Fruit fly (Drosophila melanogaster) whole organism, embryonic: ENCODE measurements around the gene CG15498.
A peak's percentile ranks its signal among the peaks of the same experiment; 100 is the strongest.

Experiments used
- Blimp-1 ChIP-seq: fragments of 200-800 bp; sonication (Bioruptor generic); optimal IDR thresholded peaks from 3 replicates; lab custom pipeline; 2018; ENCODE audit warnings: missing biosample characterization, missing genetic modification characterization, mild to moderate bottlenecking, moderate library complexity, missing genetic modification reagents
- CG10267 ChIP-seq: fragments of 200-800 bp; sonication (Bioruptor generic); optimal IDR thresholded peaks from 2 replicates; lab custom pipeline; 2018; ENCODE audit warnings: missing biosample characterization, mild to moderate bottlenecking, missing genetic modification characterization, moderate library complexity
- CG10565 ChIP-seq: fragments of 200-800 bp; sonication (Bioruptor generic); optimal IDR thresholded peaks from 3 replicates; lab custom pipeline; 2016; ENCODE audit warnings: missing biosample characterization, mild to moderate bottlenecking, missing genetic modification characterization
- CG10959 ChIP-seq: fragments of 200-800 bp; sonication (Bioruptor generic); IDR thresholded peaks from 2 replicates; pipeline ENCODE4 v1.3.6; 2022; ENCODE audit warnings: missing biosample characterization, missing genetic modification characterization
- CG11247 ChIP-seq: fragments of 200-800 bp; sonication (Bioruptor generic); IDR thresholded peaks from 2 replicates; pipeline ENCODE4 v1.3.6; 2022; ENCODE audit warnings: missing biosample characterization, missing genetic modification characterization
- CG11504 ChIP-seq: fragments of 200-800 bp; sonication (Bioruptor generic); optimal IDR thresholded peaks from 3 replicates; lab custom pipeline; 2019; ENCODE audit warnings: missing biosample characterization, mild to moderate bottlenecking, missing genetic modification characterization, moderate library complexity
- CG13296 ChIP-seq: fragments of 200-800 bp; sonication (Bioruptor generic); optimal IDR thresholded peaks from 3 replicates; lab custom pipeline; 2018; ENCODE audit warnings: missing biosample characterization, mild to moderate bottlenecking, missing genetic modification characterization
- CG14860 ChIP-seq: fragments of 200-800 bp; sonication (Bioruptor generic); IDR thresholded peaks from 3 replicates; pipeline ENCODE4 v1.3.6; 2022; ENCODE audit warnings: missing biosample characterization, missing genetic modification characterization; ENCODE audit not compliant: partially characterized antibody
- CG18476 ChIP-seq: fragments of 200-800 bp; sonication (Bioruptor generic); optimal IDR thresholded peaks from 2 replicates; lab custom pipeline; 2016; ENCODE audit warnings: missing biosample characterization, mild to moderate bottlenecking, missing genetic modification characterization
- CG18764 ChIP-seq: fragments of 200-800 bp; sonication (Bioruptor generic); optimal IDR thresholded peaks from 3 replicates; lab custom pipeline; 2016; ENCODE audit warnings: missing biosample characterization, missing genetic modification characterization
- CG34422 ChIP-seq: fragments of 200-800 bp; sonication (Bioruptor generic); IDR thresholded peaks from 3 replicates; pipeline ENCODE4 v1.3.6; 2022; ENCODE audit warnings: missing biosample characterization, missing genetic modification characterization
- CG4282 ChIP-seq: fragments of 200-800 bp; sonication (Bioruptor generic); optimal IDR thresholded peaks from 2 replicates; lab custom pipeline; 2016; ENCODE audit warnings: missing biosample characterization, missing genetic modification characterization
- CG7271 ChIP-seq: fragments of 200-800 bp; sonication (Bioruptor generic); optimal IDR thresholded peaks from 2 replicates; lab custom pipeline; 2018; ENCODE audit warnings: missing biosample characterization, mild to moderate bottlenecking, missing genetic modification characterization, moderate library complexity
- CG9609 ChIP-seq: fragments of 200-800 bp; sonication (Bioruptor generic); optimal IDR thresholded peaks from 3 replicates; lab custom pipeline; 2016; ENCODE audit warnings: missing biosample characterization, missing genetic modification characterization
- CG9797 ChIP-seq: fragments of 200-800 bp; sonication (Bioruptor generic); optimal IDR thresholded peaks from 3 replicates; lab custom pipeline; 2018; ENCODE audit warnings: missing biosample characterization, mild to moderate bottlenecking, missing genetic modification characterization
- D19A ChIP-seq: fragments of 200-800 bp; optimal IDR thresholded peaks from 3 replicates; lab custom pipeline; 2019; ENCODE audit warnings: missing biosample characterization, mild to moderate bottlenecking, missing genetic modification characterization, moderate library complexity
- Fer1 ChIP-seq: fragments of 200-800 bp; sonication (Bioruptor generic); optimal IDR thresholded peaks from 2 replicates; lab custom pipeline; 2017; ENCODE audit warnings: missing biosample characterization, mild to moderate bottlenecking, missing genetic modification characterization
- Hr78 ChIP-seq, 2 experiments: fragments of 200-800 bp in 1 of 2; fragments of >200 bp in 1 of 2; sonication (Bioruptor generic) in 1 of 2; optimal IDR thresholded peaks; 2 replicates each; lab custom pipeline; 2017 to 2019; ENCODE audit warnings: missing biosample characterization in 2 of 2, missing genetic modification characterization in 2 of 2, mild to moderate bottlenecking in 1 of 2, moderate library complexity in 1 of 2
- Hsf ChIP-seq: fragments of 200-800 bp; sonication (Bioruptor generic); optimal IDR thresholded peaks from 3 replicates; lab custom pipeline; 2016; ENCODE audit warnings: missing biosample characterization, missing genetic modification characterization
- Kr ChIP-seq: fragments of 200-800 bp; sonication (Bioruptor generic); optimal IDR thresholded peaks from 2 replicates; lab custom pipeline; 2017; ENCODE audit warnings: missing biosample characterization, mild to moderate bottlenecking, missing genetic modification characterization
- Myb ChIP-seq: fragments of 200-800 bp; sonication (Bioruptor generic); optimal IDR thresholded peaks from 2 replicates; lab custom pipeline; 2016; ENCODE audit warnings: missing biosample characterization, missing genetic modification characterization
- NFAT ChIP-seq: fragments of 200-800 bp; sonication (Bioruptor generic); IDR thresholded peaks from 2 replicates; pipeline ENCODE4 v1.3.6; 2022; ENCODE audit warnings: missing biosample characterization, missing genetic modification characterization
- NK7.1 ChIP-seq: fragments of 200-800 bp; sonication (Bioruptor generic); optimal IDR thresholded peaks from 3 replicates; lab custom pipeline; 2016; ENCODE audit warnings: missing biosample characterization, missing genetic modification characterization
- Six4 ChIP-seq: fragments of 200-800 bp; sonication (Bioruptor generic); optimal IDR thresholded peaks from 2 replicates; lab custom pipeline; 2016; ENCODE audit warnings: missing biosample characterization, missing genetic modification characterization
- TFAM ChIP-seq: fragments of 200-800 bp; sonication (Bioruptor generic); optimal IDR thresholded peaks from 2 replicates; lab custom pipeline; 2017; ENCODE audit warnings: missing biosample characterization, missing genetic modification characterization, inconsistent platforms
- Usf ChIP-seq: fragments of 200-800 bp; sonication (Bioruptor generic); optimal IDR thresholded peaks from 2 replicates; lab custom pipeline; 2017; ENCODE audit warnings: missing genotype, missing biosample characterization, missing genetic modification characterization
- ap ChIP-seq: fragments of 200-800 bp; sonication (Bioruptor generic); IDR thresholded peaks from 2 replicates; pipeline ENCODE4 v1.3.6; 2022; ENCODE audit warnings: missing biosample characterization, missing genetic modification characterization
- bab2 ChIP-seq: fragments of 200-800 bp; sonication (Bioruptor generic); optimal IDR thresholded peaks from 2 replicates; lab custom pipeline; 2016; ENCODE audit warnings: missing biosample characterization, missing genetic modification characterization
- bcd ChIP-seq: fragments of 200-800 bp; sonication (Bioruptor generic); optimal IDR thresholded peaks from 2 replicates; lab custom pipeline; 2017; ENCODE audit warnings: missing biosample characterization, mild to moderate bottlenecking, missing genetic modification characterization
- croc ChIP-seq: fragments of 200-800 bp; sonication (Bioruptor generic); conservative IDR thresholded peaks from 3 replicates; pipeline ENCODE4 v1.3.6; 2022; ENCODE audit warnings: missing biosample characterization, missing genetic modification characterization
- cwo ChIP-seq: fragments of 200-800 bp; sonication (Bioruptor generic); optimal IDR thresholded peaks from 3 replicates; lab custom pipeline; 2017; ENCODE audit warnings: missing biosample characterization, missing genetic modification characterization, mild to moderate bottlenecking, moderate library complexity, missing genetic modification reagents
- dpn ChIP-seq, 2 experiments: fragments of 200-800 bp; sonication (Bioruptor generic); optimal IDR thresholded peaks; 3 replicates each; lab custom pipeline; 2016; ENCODE audit warnings: missing biosample characterization in 2 of 2, missing genetic modification characterization in 2 of 2
- fd3F ChIP-seq: fragments of 200-800 bp; sonication (Bioruptor generic); optimal IDR thresholded peaks from 2 replicates; lab custom pipeline; 2018; ENCODE audit warnings: missing biosample characterization, mild to moderate bottlenecking, missing genetic modification characterization, moderate library complexity
- gce ChIP-seq: fragments of 200-800 bp; sonication (Bioruptor generic); IDR thresholded peaks from 3 replicates; pipeline ENCODE4 v1.3.6; 2022; ENCODE audit warnings: missing biosample characterization, missing genetic modification characterization
- gcm2 ChIP-seq: fragments of 200-800 bp; sonication (Bioruptor generic); optimal IDR thresholded peaks from 2 replicates; lab custom pipeline; 2016; ENCODE audit warnings: missing biosample characterization, missing genetic modification characterization
- gem ChIP-seq: fragments of 200-800 bp; sonication (Bioruptor generic); optimal IDR thresholded peaks from 2 replicates; lab custom pipeline; 2019; ENCODE audit warnings: missing biosample characterization, mild to moderate bottlenecking, missing genetic modification characterization, moderate library complexity
- grau ChIP-seq: fragments of 200-800 bp; optimal IDR thresholded peaks from 3 replicates; lab custom pipeline; 2019; ENCODE audit warnings: missing biosample characterization, mild to moderate bottlenecking, missing genetic modification characterization, moderate library complexity
- gro ChIP-seq: fragments of 200-800 bp; sonication (Bioruptor generic); optimal IDR thresholded peaks from 2 replicates; lab custom pipeline; 2016; ENCODE audit warnings: missing biosample characterization, missing genetic modification characterization
- gsb ChIP-seq: fragments of 200-800 bp; sonication (Bioruptor generic); IDR thresholded peaks from 2 replicates; pipeline ENCODE4 v1.3.6; 2022; ENCODE audit warnings: missing biosample characterization, missing genetic modification characterization
- hth ChIP-seq: fragments of >200 bp; optimal IDR thresholded peaks from 2 replicates; lab custom pipeline; 2017; ENCODE audit warnings: inconsistent platforms
- ind ChIP-seq: fragments of 200-800 bp; sonication (Bioruptor generic); optimal IDR thresholded peaks from 3 replicates; lab custom pipeline; 2016; ENCODE audit warnings: missing biosample characterization, missing genetic modification characterization
- mam ChIP-seq: fragments of 200-800 bp; sonication (Bioruptor generic); optimal IDR thresholded peaks from 3 replicates; lab custom pipeline; 2016; ENCODE audit warnings: missing biosample characterization, missing genetic modification characterization
- otp ChIP-seq: fragments of 200-800 bp; sonication (Bioruptor generic); IDR thresholded peaks from 3 replicates; pipeline ENCODE4, ENCODE4 v1.3.6; 2022; ENCODE audit warnings: missing biosample characterization, missing genetic modification characterization
- salm ChIP-seq: fragments of 200-800 bp; sonication (Bioruptor generic); optimal IDR thresholded peaks from 2 replicates; lab custom pipeline; 2018; ENCODE audit warnings: missing biosample characterization, mild to moderate bottlenecking, missing genetic modification characterization
- sc ChIP-seq, 3 experiments: fragments of >200 bp in 2 of 3; fragments of 200-800 bp in 1 of 3; sonication (Bioruptor generic) in 1 of 3; optimal IDR thresholded peaks; 2 replicates in 2 of 3; 3 replicates in 1 of 3; lab custom pipeline; 2017; ENCODE audit warnings: mild to moderate bottlenecking in 1 of 3, missing biosample characterization in 1 of 3, missing genetic modification characterization in 1 of 3, missing genetic modification reagents in 1 of 3
- sens ChIP-seq: fragments of 200-800 bp; sonication (Bioruptor generic); peaks from one replicate; lab custom pipeline; 2016; ENCODE audit warnings: missing biosample characterization, missing genetic modification characterization
- sima ChIP-seq: fragments of 200-800 bp; sonication (Bioruptor generic); optimal IDR thresholded peaks from 2 replicates; lab custom pipeline; 2016; ENCODE audit warnings: missing biosample characterization, missing genetic modification characterization
- slou ChIP-seq: fragments of 200-800 bp; sonication (Bioruptor generic); optimal IDR thresholded peaks from 3 replicates; lab custom pipeline; 2016; ENCODE audit warnings: missing biosample characterization, missing genetic modification characterization
- tio ChIP-seq: fragments of 200-800 bp; sonication (Bioruptor generic); optimal IDR thresholded peaks from 2 replicates; lab custom pipeline; 2017; ENCODE audit warnings: missing biosample characterization, missing genetic modification characterization, inconsistent platforms
- tna ChIP-seq: fragments of 200-800 bp; sonication (Bioruptor generic); IDR thresholded peaks from 2 replicates; pipeline ENCODE4 v1.3.6; 2022; ENCODE audit warnings: missing biosample characterization, missing genetic modification characterization; ENCODE audit not compliant: partially characterized antibody
- ttk ChIP-seq: fragments of 200-800 bp; sonication (Bioruptor generic); IDR thresholded peaks from 2 replicates; pipeline ENCODE4 v2.1.2; 2022; ENCODE audit warnings: missing biosample characterization, missing genetic modification characterization

The CG15498 gene

dm6 chr3R:21520183-21520582 is 48.8 kb downstream of the CG15498 start (continued):
- TF ChIP-seq croc (GFP tag; lab: Robert Waterston, UW) (peak; percentile 94), Hr78 (GFP tag; optimal IDR thresholded peaks at IDR 0.05; lab: Kevin White, UChicago) (peak in 1 of 2 experiments; percentile 10), Myb (GFP tag; lab: Kevin White, UChicago) (peak; percentile 87), hth (no peak), Six4 (GFP tag; lab: Kevin White, UChicago) (peak; percentile 97), CG14860 (GFP tag; lab: Robert Waterston, UW) (no peak), gem (tag; lab: Kevin White, UChicago) (peak; percentile 96), CG9609 (GFP tag; lab: Kevin White, UChicago) (peak; percentile 98), ind (peak; percentile 97), CG18764 (GFP tag; lab: Kevin White, UChicago) (peak; percentile 98), gce (GFP tag; lab: Robert Waterston, UW) (peak; percentile 99), CG10959 (GFP tag; lab: Robert Waterston, UW) (peak; percentile 98), Kr (peak; percentile 88), Hsf (GFP tag; lab: Kevin White, UChicago) (peak; percentile 99), gsb (GFP tag; lab: Robert Waterston, UW) (peak; percentile 97), CG13296 (GFP tag; lab: Kevin White, UChicago) (peak; percentile 96), Usf (GFP tag; lab: Kevin White, UChicago) (peak; percentile 98), ttk (GFP tag; lab: Robert Waterston, UW) (peak; percentile 99), gcm2 (peak; percentile 97), sima (peak; percentile 95), Fer1 (GFP tag; lab: Kevin White, UChicago) (peak; percentile 98), TFAM (GFP tag; lab: Kevin White, UChicago) (peak; percentile 95), salm (peak; percentile 92), CG10565 (GFP tag; lab: Kevin White, UChicago) (peak; percentile 94), sc (optimal IDR thresholded peaks at IDR 0.05; lab: Kevin White, UChicago) (no peak), sc (GFP tag; optimal IDR thresholded peaks at IDR 0.05; lab: Kevin White, UChicago) (peak; percentile 99), CG4282 (GFP tag; lab: Kevin White, UChicago) (peak; percentile 94), grau (tag; lab: Kevin White, UChicago) (peak; percentile 96), CG11247 (GFP tag; lab: Robert Waterston, UW) (peak; percentile 99), CG7271 (tag; lab: Kevin White, UChicago) (peak; percentile 99), gro (peak; percentile 95), slou (GFP tag; lab: Kevin White, UChicago) (peak; percentile 98), otp (GFP tag; lab: Robert Waterston, UW) (peak; percentile 99), CG10267 (tag; lab: Kevin White, UChicago) (peak; percentile 93), D19A (tag; lab: Kevin White, UChicago) (peak; percentile 84), CG34422 (peak; percentile 99), CG18476 (GFP tag; lab: Kevin White, UChicago) (peak; percentile 95), CG9797 (no peak), NFAT (GFP tag; lab: Robert Waterston, UW) (peak; percentile 100), bcd (GFP tag; lab: Kevin White, UChicago) (peak; percentile 100), CG11504 (tag; lab: Kevin White, UChicago) (peak; percentile 94), NK7.1 (GFP tag; lab: Kevin White, UChicago) (peak; percentile 97), Blimp-1 (GFP tag; lab: Kevin White, UChicago) (peak; percentile 95), fd3F (GFP tag; lab: Kevin White, UChicago) (peak; percentile 99), dpn (GFP tag; optimal IDR thresholded peaks at IDR 0.05; lab: Kevin White, UChicago) (peak; percentile 98 to 99), bab2 (peak; percentile 98), ap (GFP tag; lab: Robert Waterston, UW) (peak; percentile 99), sens (GFP tag; lab: Kevin White, UChicago) (peak; percentile 99), mam (GFP tag; lab: Kevin White, UChicago) (peak; percentile 97), tna (GFP tag; lab: Robert Waterston, UW) (peak; percentile 7; the same call in 1 of the 2 replicates), cwo (GFP tag; lab: Kevin White, UChicago) (peak; percentile 85), tio (peak; percentile 98)
